Worm (Caenorhabditis elegans) whole organism, mixed stage, embryonic: ENCODE measurements around the gene zig-3.
A peak's percentile ranks its signal among the peaks of the same experiment; 100 is the strongest.

Source experiments
- M03D4.4 ChIP-seq: sonication (generic microtip); optimal IDR thresholded peaks from 2 replicates; lab custom pipeline; 2017; ENCODE audit warnings: mild to moderate bottlenecking, missing genetic modification characterization, missing compliant biosample characterization
- bed-3 ChIP-seq: fragments of 200-800 bp; sonication (Bioruptor generic); optimal IDR thresholded peaks from 3 replicates; lab custom pipeline; 2018; ENCODE audit warnings: mild to moderate bottlenecking, missing genetic modification characterization, moderate library complexity, missing compliant biosample characterization
- blmp-1 ChIP-seq: fragments of 150-350 bp; optimal IDR thresholded peaks from 2 replicates; lab custom pipeline; 2014; ENCODE audit warnings: missing biosample characterization, missing genetic modification characterization
- ceh-39 ChIP-seq: fragments of 150-350 bp; optimal IDR thresholded peaks from 2 replicates; lab custom pipeline; 2014; ENCODE audit warnings: missing biosample characterization, missing genetic modification characterization
- ceh-43 ChIP-seq: fragments of 200-800 bp; sonication (Bioruptor generic); optimal IDR thresholded peaks from 2 replicates; lab custom pipeline; 2018; ENCODE audit warnings: mild to moderate bottlenecking, missing genetic modification characterization, moderate library complexity, missing compliant biosample characterization
- ceh-83 ChIP-seq: fragments of 200-800 bp; sonication (Bioruptor generic); optimal IDR thresholded peaks from 2 replicates; lab custom pipeline; 2018; ENCODE audit warnings: mild to moderate bottlenecking, missing genetic modification characterization, missing compliant biosample characterization
- ces-1 ChIP-seq: fragments of 150-350 bp; optimal IDR thresholded peaks from 2 replicates; lab custom pipeline; 2014; ENCODE audit warnings: missing biosample characterization, missing genetic modification reagents, missing genetic modification characterization
- cnd-1 ChIP-seq: fragments of 200-800 bp; sonication (Bioruptor generic); optimal IDR thresholded peaks from 2 replicates; lab custom pipeline; 2018; ENCODE audit warnings: mild to moderate bottlenecking, missing genetic modification characterization, missing compliant biosample characterization
- elt-1 ChIP-seq: sonication (generic microtip); optimal IDR thresholded peaks from 2 replicates; lab custom pipeline; 2017; ENCODE audit warnings: missing genetic modification characterization, mild to moderate bottlenecking, missing compliant biosample characterization, antibody characterized with exemption, moderate library complexity, borderline replicate concordance; ENCODE audit not compliant: insufficient read depth
- elt-3 ChIP-seq: fragments of 150-350 bp; optimal IDR thresholded peaks from 2 replicates; lab custom pipeline; 2014; ENCODE audit warnings: missing biosample characterization, missing genetic modification characterization
- flh-1 ChIP-seq: fragments of 200-800 bp; sonication (Bioruptor generic); optimal IDR thresholded peaks from 2 replicates; lab custom pipeline; 2018; ENCODE audit warnings: mild to moderate bottlenecking, missing genetic modification characterization, moderate library complexity, missing compliant biosample characterization
- hlh-1 ChIP-seq: fragments of 150-350 bp; optimal IDR thresholded peaks from 2 replicates; lab custom pipeline; 2014; ENCODE audit warnings: missing biosample characterization, missing genetic modification reagents, missing genetic modification characterization
- lin-13 ChIP-seq: fragments of 150-350 bp; optimal IDR thresholded peaks from 2 replicates; lab custom pipeline; 2014; ENCODE audit warnings: missing biosample characterization, missing genetic modification characterization
- lin-32 ChIP-seq: fragments of 200-800 bp; sonication (Bioruptor generic); optimal IDR thresholded peaks from 2 replicates; lab custom pipeline; 2018; ENCODE audit warnings: mild to moderate bottlenecking, missing genetic modification characterization, missing compliant biosample characterization
- lsy-2 ChIP-seq: fragments of 150-350 bp; optimal IDR thresholded peaks from 2 replicates; lab custom pipeline; 2014; ENCODE audit warnings: missing biosample characterization, missing genetic modification characterization
- mep-1 ChIP-seq: fragments of 150-350 bp; optimal IDR thresholded peaks from 2 replicates; lab custom pipeline; 2017; ENCODE audit warnings: missing biosample characterization, missing genetic modification reagents, missing genetic modification characterization, inconsistent platforms
- mls-2 ChIP-seq: sonication (generic microtip); optimal IDR thresholded peaks from 2 replicates; lab custom pipeline; 2016; ENCODE audit warnings: mild to moderate bottlenecking, missing genetic modification characterization, moderate library complexity, missing compliant biosample characterization
- nhr-12 ChIP-seq: fragments of 150-350 bp; optimal IDR thresholded peaks from 2 replicates; lab custom pipeline; 2014; ENCODE audit warnings: missing biosample characterization, missing genetic modification characterization
- nhr-2 ChIP-seq: fragments of 150-350 bp; optimal IDR thresholded peaks from 2 replicates; lab custom pipeline; 2014; ENCODE audit warnings: missing biosample characterization, missing genetic modification characterization
- nhr-237 ChIP-seq: fragments of 150-350 bp; optimal IDR thresholded peaks from 2 replicates; lab custom pipeline; 2014; ENCODE audit warnings: missing biosample characterization, missing genetic modification characterization
- nhr-28 ChIP-seq: fragments of 150-350 bp; optimal IDR thresholded peaks from 2 replicates; lab custom pipeline; 2014; ENCODE audit warnings: missing biosample characterization, missing genetic modification characterization
- pha-4 ChIP-seq: fragments of 150-350 bp; optimal IDR thresholded peaks from 2 replicates; lab custom pipeline; 2018; ENCODE audit warnings: missing biosample characterization, missing genetic modification reagents, missing genetic modification characterization
- sem-2 ChIP-seq: fragments of 200-800 bp; sonication (Bioruptor generic); optimal IDR thresholded peaks from 2 replicates; lab custom pipeline; 2018; ENCODE audit warnings: mild to moderate bottlenecking, missing genetic modification characterization, missing compliant biosample characterization
- snpc-4 ChIP-seq: fragments of 150-350 bp; optimal IDR thresholded peaks from 2 replicates; lab custom pipeline; 2014; ENCODE audit warnings: missing biosample characterization, missing genetic modification characterization
- sptf-1 ChIP-seq: sonication (generic microtip); optimal IDR thresholded peaks from 2 replicates; lab custom pipeline; 2017; ENCODE audit warnings: mild to moderate bottlenecking, missing genetic modification characterization, moderate library complexity, missing compliant biosample characterization
- tbx-8 ChIP-seq: fragments of 200-800 bp; sonication (Bioruptor generic); optimal IDR thresholded peaks from 2 replicates; lab custom pipeline; 2018; ENCODE audit warnings: mild to moderate bottlenecking, missing genetic modification characterization, moderate library complexity, missing compliant biosample characterization
- unc-120 ChIP-seq: sonication (generic microtip); optimal IDR thresholded peaks from 2 replicates; lab custom pipeline; 2017; ENCODE audit warnings: missing genetic modification characterization, missing compliant biosample characterization; ENCODE audit not compliant: poor library complexity, severe bottlenecking
- unc-39 ChIP-seq: fragments of 150-350 bp; optimal IDR thresholded peaks from 2 replicates; lab custom pipeline; 2014; ENCODE audit warnings: missing biosample characterization, missing genetic modification characterization
- unc-62 ChIP-seq: fragments of 150-350 bp; optimal IDR thresholded peaks from 2 replicates; lab custom pipeline; 2014; ENCODE audit warnings: missing biosample characterization, missing genetic modification reagents, missing genetic modification characterization
- zip-8 ChIP-seq: fragments of 150-350 bp; optimal IDR thresholded peaks from 2 replicates; lab custom pipeline; 2014; ENCODE audit warnings: missing biosample characterization, missing genetic modification characterization
- ztf-11 ChIP-seq: fragments of 150-350 bp; optimal IDR thresholded peaks from 2 replicates; lab custom pipeline; 2014; ENCODE audit warnings: missing biosample characterization, missing genetic modification characterization

The zig-3 gene

DNA sequence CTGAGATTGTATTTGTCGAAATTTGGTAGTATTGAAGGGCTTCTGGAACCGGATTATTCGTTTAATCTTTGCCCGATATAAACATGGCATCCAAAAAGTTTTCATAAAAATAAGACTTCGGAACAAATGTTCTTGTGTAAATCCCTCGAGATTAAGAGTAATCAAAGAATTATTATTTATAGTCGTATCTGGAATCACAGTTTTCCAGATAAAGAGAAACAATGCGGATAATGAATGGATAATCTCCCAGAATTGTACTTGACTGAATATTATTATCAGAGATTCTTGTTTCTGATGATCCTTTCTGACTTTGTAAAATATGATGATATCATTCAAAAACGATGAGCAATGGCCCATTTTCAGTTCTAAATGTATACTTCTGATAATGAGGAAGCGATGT lies 9.4 kb upstream of the zig-3 start:
- TF ChIP-seq elt-1, result no peak
- no peak for TF ChIP-seq ces-1
- TF ChIP-seq sptf-1 (tag; lab: Kevin White, UChicago), result no peak
- TF ChIP-seq hlh-1 (tag; lab: Kevin White, UChicago), result no peak
- no peak for TF ChIP-seq mep-1 (tag; lab: Kevin White, UChicago)
- TF ChIP-seq nhr-12, result no peak
- TF ChIP-seq lsy-2 (tag; lab: Kevin White, UChicago), result no peak
- TF ChIP-seq pha-4 (tag; lab: Kevin White, UChicago), result no peak
- TF ChIP-seq, all 35 proteins: peak for 0

ce11 chrX:7925134-7925533 lies 5.4 kb upstream of the zig-3 start, which contains the start of gene zig-4:
Gene zig-4, plus strand, starts transcription at chrX:7925434.
- TF ChIP-seq pha-4 (tag; lab: Kevin White, UChicago) (no peak), tbx-8 (GFP tag; lab: Kevin White, UChicago) (no peak), ztf-11 (tag; lab: Kevin White, UChicago) (no peak), ceh-43 (GFP tag; lab: Kevin White, UChicago) (no peak), nhr-28 (tag; lab: Kevin White, UChicago) (no peak), lsy-2 (tag; lab: Kevin White, UChicago) (no peak), sem-2 (GFP tag; lab: Kevin White, UChicago) (no peak), nhr-237 (tag; lab: Kevin White, UChicago) (no peak), flh-1 (GFP tag; lab: Kevin White, UChicago) (no peak)

ce11 chrX:7932453-7932852 lies 1.9 kb downstream of the zig-3 start:
- TF ChIP-seq pha-4 (tag; lab: Kevin White, UChicago) (no peak), zip-8 (tag; lab: Kevin White, UChicago) (no peak), flh-1 (GFP tag; lab: Kevin White, UChicago) (no peak), nhr-12 (no peak), mep-1 (tag; lab: Kevin White, UChicago) (no peak)

ce11 chrX:7942675-7943074 lies 12.1 kb downstream of the zig-3 start:
- TF ChIP-seq mls-2 (no peak), lsy-2 (tag; lab: Kevin White, UChicago) (no peak), unc-39 (no peak), zip-8 (tag; lab: Kevin White, UChicago) (no peak), nhr-2 (tag; lab: Kevin White, UChicago) (no peak), flh-1 (GFP tag; lab: Kevin White, UChicago) (no peak)

DNA sequence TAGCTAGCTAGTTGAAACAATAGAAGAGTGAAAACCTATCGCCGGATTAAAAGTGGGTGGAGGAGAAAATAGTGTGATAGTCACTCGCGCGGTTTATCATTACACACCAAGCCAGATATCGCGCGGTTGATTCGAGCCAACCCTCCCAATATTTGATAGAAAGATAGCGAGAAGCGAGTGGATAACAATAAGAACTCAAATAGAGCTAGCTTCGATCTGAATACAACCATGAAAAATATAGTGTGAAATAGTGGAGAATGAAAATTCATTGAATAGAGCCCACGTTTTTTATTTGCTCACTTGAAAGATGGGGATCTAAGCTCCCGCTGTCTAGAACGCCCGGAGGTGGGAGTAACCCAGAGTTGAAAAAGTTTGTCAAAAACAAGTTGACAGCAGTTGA lies 14.4 kb downstream of the zig-3 start, which contains the start of gene tnt-3:
Gene tnt-3 (minus strand): TSS at position 101 of the 400 bp plus-strand sequence.
- TF ChIP-seq unc-120 (tag; lab: Kevin White, UChicago) (no peak), elt-3 (tag; lab: Kevin White, UChicago) (no peak), mep-1 (tag; lab: Kevin White, UChicago) (no peak), nhr-237 (tag; lab: Kevin White, UChicago) (no peak), hlh-1 (tag; lab: Kevin White, UChicago) (no peak), ces-1 (no peak), blmp-1 (tag; lab: Kevin White, UChicago) (no peak), ztf-11 (tag; lab: Kevin White, UChicago) (no peak), ceh-83 (GFP tag; lab: Kevin White, UChicago) (no peak), ceh-39 (tag; lab: Kevin White, UChicago) (no peak), ceh-43 (GFP tag; lab: Kevin White, UChicago) (no peak), mls-2 (no peak), lin-13 (tag; lab: Kevin White, UChicago) (no peak)

ce11 chrX:7945438-7945837 lies 14.9 kb downstream of the zig-3 start:
- TF ChIP-seq hlh-1 (tag; lab: Kevin White, UChicago) (peak; percentile 97), unc-39 (no peak), snpc-4 (tag; lab: Kevin White, UChicago) (no peak)

ce11 chrX:7951578-7951977 lies 21.0 kb downstream of the zig-3 start:
- TF ChIP-seq nhr-2 (tag; lab: Kevin White, UChicago) (peak; percentile 76), tbx-8 (GFP tag; lab: Kevin White, UChicago) (no peak), lin-13 (tag; lab: Kevin White, UChicago) (peak; percentile 51), ceh-39 (tag; lab: Kevin White, UChicago) (peak; percentile 55), cnd-1 (tag; lab: Kevin White, UChicago) (peak; percentile 67), blmp-1 (tag; lab: Kevin White, UChicago) (no peak), unc-120 (tag; lab: Kevin White, UChicago) (peak; percentile 55), hlh-1 (tag; lab: Kevin White, UChicago) (peak; percentile 64), nhr-237 (tag; lab: Kevin White, UChicago) (no peak), unc-62 (GFP tag; lab: Kevin White, UChicago) (peak; percentile 79), ceh-83 (GFP tag; lab: Kevin White, UChicago) (no peak), lin-32 (GFP tag; lab: Kevin White, UChicago) (no peak), sptf-1 (tag; lab: Kevin White, UChicago) (peak; percentile 67), pha-4 (tag; lab: Kevin White, UChicago) (peak; percentile 28), sem-2 (GFP tag; lab: Kevin White, UChicago) (no peak), lsy-2 (tag; lab: Kevin White, UChicago) (no peak), mep-1 (tag; lab: Kevin White, UChicago) (peak; percentile 52), unc-39 (no peak), mls-2 (peak; percentile 91), snpc-4 (tag; lab: Kevin White, UChicago) (no peak), zip-8 (tag; lab: Kevin White, UChicago) (no peak), nhr-12 (no peak), bed-3 (GFP tag; lab: Kevin White, UChicago) (no peak), elt-1 (peak; percentile 26), ceh-43 (GFP tag; lab: Kevin White, UChicago) (peak; percentile 66), nhr-28 (tag; lab: Kevin White, UChicago) (no peak), ces-1 (peak; percentile 79), M03D4.4 (tag; lab: Kevin White, UChicago) (peak; percentile 54)
